Worm (Caenorhabditis elegans) whole organism, L4 larva: ENCODE measurements around the gene sra-34.

Experiments used
- F37D6.2 ChIP-seq: sonication (generic microtip); optimal IDR thresholded peaks from 2 replicates; lab custom pipeline; 2016; ENCODE audit warnings: mild to moderate bottlenecking, missing genetic modification characterization, missing compliant biosample characterization
- F44E2.7 ChIP-seq: fragments of 200-800 bp; sonication (Bioruptor generic); IDR thresholded peaks from 2 replicates; pipeline ENCODE4 v2.1.2; 2022; ENCODE audit warnings: missing genetic modification characterization, missing compliant biosample characterization
- T20F7.1 ChIP-seq: fragments of 200-800 bp; sonication (Bioruptor generic); optimal IDR thresholded peaks from 2 replicates; lab custom pipeline; 2018; ENCODE audit warnings: mild to moderate bottlenecking, missing genetic modification characterization, missing compliant biosample characterization
- Y105C5A.15 ChIP-seq: fragments of 200-800 bp; sonication (Bioruptor generic); IDR thresholded peaks from 2 replicates; pipeline ENCODE4 v1.3.6; 2022; ENCODE audit warnings: missing genetic modification characterization, missing compliant biosample characterization
- aha-1 ChIP-seq: fragments of 150-350 bp; peaks from one replicate; lab custom pipeline; 2014; ENCODE audit warnings: missing biosample characterization, missing genetic modification characterization
- arid-1 ChIP-seq: fragments of 200-800 bp; sonication (Bioruptor generic); conservative IDR thresholded peaks from 2 replicates; pipeline ENCODE4 v1.3.6; 2022; ENCODE audit warnings: missing genetic modification reagents, missing genetic modification characterization, missing compliant biosample characterization
- ceh-20 ChIP-seq: fragments of 200-800 bp; sonication (Bioruptor generic); IDR thresholded peaks from 2 replicates; pipeline ENCODE4 v1.3.6; 2022; ENCODE audit warnings: missing genetic modification reagents, missing genetic modification characterization, missing compliant biosample characterization
- ceh-32 ChIP-seq: sonication (generic microtip); optimal IDR thresholded peaks from 2 replicates; lab custom pipeline; 2016; ENCODE audit warnings: mild to moderate bottlenecking, missing genetic modification characterization, missing compliant biosample characterization; ENCODE audit not compliant: poor library complexity
- ces-1 ChIP-seq: fragments of 150-350 bp; sonication (generic microtip); optimal IDR thresholded peaks from 4 replicates; lab custom pipeline; 2014; ENCODE audit warnings: missing biosample characterization, missing genetic modification reagents, missing genetic modification characterization
- ctbp-1 ChIP-seq: fragments of 200-800 bp; sonication (Bioruptor generic); IDR thresholded peaks from 2 replicates; pipeline ENCODE4 v1.3.6; 2022; ENCODE audit warnings: missing genetic modification reagents, missing genetic modification characterization, missing compliant biosample characterization
- daf-16 ChIP-seq, 3 experiments: sonication (generic microtip); optimal IDR thresholded peaks; 2 replicates each; lab custom pipeline; 2016 to 2017; ENCODE audit warnings: missing genetic modification characterization in 3 of 3, missing genetic modification reagents in 3 of 3, mild to moderate bottlenecking in 2 of 3, missing compliant biosample characterization in 2 of 3, missing biosample characterization in 1 of 3, moderate library complexity in 1 of 3
- dpl-1 ChIP-seq: fragments of 150-350 bp; optimal IDR thresholded peaks from 2 replicates; lab custom pipeline; 2014; ENCODE audit warnings: missing biosample characterization, missing genetic modification reagents, missing genetic modification characterization
- duxl-1 ChIP-seq: sonication (generic microtip); optimal IDR thresholded peaks from 2 replicates; lab custom pipeline; 2016; ENCODE audit warnings: mild to moderate bottlenecking, missing genetic modification characterization, moderate library complexity, missing compliant biosample characterization; ENCODE audit not compliant: poor library complexity
- dve-1 ChIP-seq: sonication (generic microtip); optimal IDR thresholded peaks from 2 replicates; lab custom pipeline; 2017; ENCODE audit warnings: antibody characterized with exemption, mild to moderate bottlenecking, missing genetic modification characterization, missing compliant biosample characterization; ENCODE audit not compliant: insufficient read depth
- hif-1 ChIP-seq, 2 experiments: sonication (generic microtip); optimal IDR thresholded peaks; 2 replicates each; lab custom pipeline; 2016 to 2017; ENCODE audit warnings: missing compliant biosample characterization in 2 of 2, missing genetic modification characterization in 2 of 2, missing genetic modification reagents in 2 of 2, missing genotype in 2 of 2, mild to moderate bottlenecking in 1 of 2
- hlh-11 ChIP-seq: fragments of 200-800 bp; sonication (Bioruptor generic); optimal IDR thresholded peaks from 2 replicates; lab custom pipeline; 2018; ENCODE audit warnings: mild to moderate bottlenecking, missing genetic modification characterization, missing compliant biosample characterization
- hlh-30 ChIP-seq: sonication (generic microtip); optimal IDR thresholded peaks from 2 replicates; lab custom pipeline; 2017; ENCODE audit warnings: antibody characterized with exemption, mild to moderate bottlenecking, missing genetic modification characterization, missing compliant biosample characterization; ENCODE audit not compliant: insufficient read depth
- hmg-1.1 ChIP-seq: fragments of 200-800 bp; sonication (Bioruptor generic); IDR thresholded peaks from 2 replicates; pipeline ENCODE4 v1.3.6; 2022; ENCODE audit warnings: missing genetic modification reagents, missing genetic modification characterization, missing compliant biosample characterization
- lim-7 ChIP-seq: fragments of 200-800 bp; sonication (Bioruptor generic); IDR thresholded peaks from 2 replicates; pipeline ENCODE4 v1.3.6; 2022; ENCODE audit warnings: missing genetic modification characterization, missing compliant biosample characterization
- lin-1 ChIP-seq: fragments of 200-800 bp; sonication (Bioruptor generic); IDR thresholded peaks from 2 replicates; pipeline ENCODE4 v1.3.6; 2022; ENCODE audit warnings: missing genetic modification reagents, missing genetic modification characterization, missing compliant biosample characterization
- lin-13 ChIP-seq: fragments of 150-350 bp; optimal IDR thresholded peaks from 2 replicates; lab custom pipeline; 2014; ENCODE audit warnings: missing biosample characterization, missing genetic modification reagents, missing genetic modification characterization
- lin-29 ChIP-seq: fragments of 200-800 bp; sonication (Bioruptor generic); IDR thresholded peaks from 2 replicates; pipeline ENCODE4 v1.3.6; 2022; ENCODE audit warnings: missing genetic modification reagents, missing genetic modification characterization, missing compliant biosample characterization
- lin-38 ChIP-seq: fragments of 200-800 bp; sonication (Bioruptor generic); IDR thresholded peaks from 2 replicates; pipeline ENCODE4 v1.3.6; 2022; ENCODE audit warnings: missing genetic modification reagents, missing genetic modification characterization, missing compliant biosample characterization
- lsy-2 ChIP-seq, 2 experiments: fragments of 150-350 bp in 1 of 2; sonication (generic microtip) in 1 of 2; optimal IDR thresholded peaks; 2 replicates each; lab custom pipeline; 2014 to 2017; ENCODE audit warnings: missing biosample characterization in 2 of 2, missing genetic modification characterization in 2 of 2
- madf-9 ChIP-seq: fragments of 200-800 bp; sonication (Bioruptor generic); conservative IDR thresholded peaks from 2 replicates; pipeline ENCODE4 v1.3.6; 2022; ENCODE audit warnings: missing genetic modification reagents, missing genetic modification characterization, missing compliant biosample characterization
- mdl-1 ChIP-seq, 2 experiments: fragments of 150-350 bp in 1 of 2; sonication (generic microtip) in 1 of 2; optimal IDR thresholded peaks; 2 replicates each; lab custom pipeline; 2014 to 2017; ENCODE audit warnings: missing biosample characterization in 2 of 2, missing genetic modification characterization in 2 of 2
- mep-1 ChIP-seq: fragments of 150-350 bp; sonication (generic microtip); optimal IDR thresholded peaks from 3 replicates; lab custom pipeline; 2014; ENCODE audit warnings: missing biosample characterization, missing genetic modification characterization
- mes-2 ChIP-seq: sonication (generic microtip); optimal IDR thresholded peaks from 2 replicates; lab custom pipeline; 2016; ENCODE audit warnings: missing genotype, mild to moderate bottlenecking, missing genetic modification characterization, missing compliant biosample characterization; ENCODE audit not compliant: poor library complexity, severe bottlenecking
- mxl-3 ChIP-seq: fragments of 200-800 bp; sonication (Bioruptor generic); optimal IDR thresholded peaks from 2 replicates; lab custom pipeline; 2018; ENCODE audit warnings: mild to moderate bottlenecking, missing genetic modification characterization, missing compliant biosample characterization
- nhr-11 ChIP-seq: fragments of 150-350 bp; optimal IDR thresholded peaks from 2 replicates; lab custom pipeline; 2014; ENCODE audit warnings: missing biosample characterization, missing genetic modification characterization
- nhr-28 ChIP-seq: fragments of 150-350 bp; optimal IDR thresholded peaks from 2 replicates; lab custom pipeline; 2014; ENCODE audit warnings: missing biosample characterization, missing genetic modification characterization
- pha-4 ChIP-seq, 2 experiments: fragments of 150-350 bp in 1 of 2; fragments of 200-800 bp in 1 of 2; sonication (Bioruptor generic) in 1 of 2; IDR thresholded peaks in 1 of 2; optimal IDR thresholded peaks in 1 of 2; 2 replicates each; pipeline versions ENCODE4 v1.3.6 to Lab custom; 2014 to 2022; ENCODE audit warnings: missing genetic modification characterization in 2 of 2, missing genetic modification reagents in 2 of 2, missing biosample characterization in 1 of 2, missing compliant biosample characterization in 1 of 2
- pqm-1 ChIP-seq: sonication (generic microtip); optimal IDR thresholded peaks from 2 replicates; lab custom pipeline; 2017; ENCODE audit warnings: missing biosample characterization, missing genetic modification characterization
- rbr-2 ChIP-seq: sonication (generic microtip); optimal IDR thresholded peaks from 2 replicates; lab custom pipeline; 2016; ENCODE audit warnings: missing genotype, missing genetic modification characterization, missing compliant biosample characterization
- sdz-12 ChIP-seq: fragments of 200-800 bp; sonication (Bioruptor generic); optimal IDR thresholded peaks from 2 replicates; lab custom pipeline; 2018; ENCODE audit warnings: mild to moderate bottlenecking, missing genetic modification characterization, missing compliant biosample characterization
- snpc-1.2 ChIP-seq: fragments of 200-800 bp; sonication (Bioruptor generic); IDR thresholded peaks from 2 replicates; pipeline ENCODE4 v1.3.6; 2022; ENCODE audit warnings: missing genetic modification reagents, missing genetic modification characterization, missing compliant biosample characterization
- spr-3 ChIP-seq: fragments of 200-800 bp; sonication (Bioruptor generic); optimal IDR thresholded peaks from 2 replicates; lab custom pipeline; 2018; ENCODE audit warnings: mild to moderate bottlenecking, missing genetic modification characterization, missing compliant biosample characterization
- tra-1 ChIP-seq: fragments of 200-800 bp; sonication (Bioruptor generic); IDR thresholded peaks from 2 replicates; pipeline ENCODE4 v1.3.6; 2022; ENCODE audit warnings: missing genetic modification reagents, missing genetic modification characterization, missing compliant biosample characterization
- unc-39 ChIP-seq: sonication (generic microtip); optimal IDR thresholded peaks from 2 replicates; lab custom pipeline; 2017; ENCODE audit warnings: missing biosample characterization, missing genetic modification characterization
- unc-62 ChIP-seq, 3 experiments: fragments of 150-350 bp in 1 of 3; sonication (generic microtip); optimal IDR thresholded peaks in 2 of 3; peaks in 1 of 3; 1 replicate in 1 of 3; 2 replicates in 2 of 3; lab custom pipeline; 2014 to 2017; ENCODE audit warnings: missing biosample characterization in 3 of 3, missing genetic modification characterization in 3 of 3, missing genetic modification reagents in 3 of 3, missing genotype in 1 of 3
- zag-1 ChIP-seq: fragments of 150-350 bp; optimal IDR thresholded peaks from 2 replicates; lab custom pipeline; 2014; ENCODE audit warnings: missing biosample characterization, missing genetic modification characterization
- zfp-3 ChIP-seq: fragments of 200-800 bp; sonication (Bioruptor generic); conservative IDR thresholded peaks from 2 replicates; pipeline ENCODE4 v1.3.6; 2022; ENCODE audit warnings: missing genetic modification reagents, missing genetic modification characterization, missing compliant biosample characterization
- ztf-7 ChIP-seq: fragments of 150-350 bp; optimal IDR thresholded peaks from 2 replicates; lab custom pipeline; 2014; ENCODE audit warnings: missing biosample characterization, missing genetic modification characterization

sra-34 gene

DNA sequence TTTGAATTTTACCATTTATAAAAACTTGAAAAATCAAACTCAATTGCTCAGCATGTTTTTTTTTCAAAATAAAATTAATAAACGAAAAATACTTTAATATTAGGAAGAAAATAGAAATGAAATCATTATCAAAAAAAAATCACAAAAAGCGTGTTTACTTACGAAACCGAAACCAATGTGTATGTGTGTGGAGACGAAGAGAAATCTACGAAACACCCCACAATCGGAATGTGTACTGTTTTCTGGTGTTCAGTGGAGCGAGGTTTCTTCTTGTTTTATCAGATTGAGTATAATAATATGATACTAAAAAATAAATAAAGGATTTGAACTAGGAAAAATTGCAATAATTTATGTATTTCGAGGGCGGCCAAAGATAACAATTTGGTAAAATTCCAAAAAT is 35.8 kb downstream of the sra-34 start (continued):
- TF ChIP-seq lim-7 (GFP tag; lab: Robert Waterston, UW) (no peak), daf-16 (GFP tag; optimal IDR thresholded peaks at IDR 0.05; lab: Kevin White, UChicago) (no peak), daf-16 (tag; optimal IDR thresholded peaks at IDR 0.05; lab: Kevin White, UChicago) (peak; percentile 98), pha-4 (GFP tag; IDR thresholded peaks at IDR 0.05; lab: Robert Waterston, UW) (no peak), pha-4 (tag; optimal IDR thresholded peaks at IDR 0.05; lab: Kevin White, UChicago) (peak; percentile 70), nhr-28 (tag; lab: Kevin White, UChicago) (peak; percentile 84), duxl-1 (tag; lab: Kevin White, UChicago) (no peak), F44E2.7 (GFP tag; lab: Robert Waterston, UW) (no peak), zfp-3 (GFP tag; lab: Robert Waterston, UW) (no peak), pqm-1 (tag; lab: Kevin White, UChicago) (peak; percentile 44), spr-3 (no peak), tra-1 (no peak), mes-2 (peak; percentile 48), ztf-7 (tag; lab: Kevin White, UChicago) (peak; percentile 15)

DNA sequence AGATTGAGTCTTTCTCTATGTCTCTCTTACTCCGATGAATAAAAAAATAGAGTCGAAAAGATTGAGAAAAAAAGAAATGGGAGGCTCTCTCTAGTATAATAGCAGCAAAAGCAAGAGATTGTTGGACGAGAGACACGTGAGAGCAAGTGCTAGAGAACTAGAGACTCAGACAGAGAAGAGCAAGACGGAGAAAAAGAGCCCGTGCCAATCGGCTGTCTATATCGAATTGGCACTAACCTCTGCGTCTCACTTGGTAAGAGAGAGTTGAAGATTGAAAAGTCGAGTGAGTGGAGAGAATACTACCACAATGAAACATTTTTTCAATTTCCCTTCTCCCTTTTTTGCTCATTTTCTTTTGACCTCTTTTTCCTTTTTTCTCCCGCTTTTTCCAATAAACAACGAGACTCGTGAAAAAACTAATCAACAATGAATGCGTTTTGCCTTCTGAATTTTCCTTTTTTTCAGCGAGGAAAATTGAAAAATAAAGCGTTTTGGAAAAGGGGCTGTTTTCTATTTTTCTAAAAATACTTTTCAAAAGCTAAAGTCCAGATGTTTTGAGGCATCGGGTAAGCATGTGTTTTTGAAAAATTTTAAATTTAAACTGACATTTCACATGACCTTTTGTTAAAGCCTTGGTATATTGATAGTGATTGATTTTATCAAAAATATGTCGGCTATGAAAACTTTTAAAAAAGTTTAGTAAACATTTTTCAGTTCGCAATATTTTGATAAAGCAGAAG is 36.7 kb downstream of the sra-34 start:
- peak; percentile 40; the same call in 1 of the 2 replicates for TF ChIP-seq ceh-20 (GFP tag; lab: Robert Waterston, UW)
- TF ChIP-seq zfp-3 (GFP tag; lab: Robert Waterston, UW), result no peak
- TF ChIP-seq mdl-1 (tag; optimal IDR thresholded peaks at IDR 0.05; lab: Kevin White, UChicago), result peak in 1 of 2 experiments; percentile 82
- TF ChIP-seq aha-1 (tag; lab: Kevin White, UChicago), result peak; percentile 60
- no peak for TF ChIP-seq Y105C5A.15 (GFP tag; lab: Robert Waterston, UW)
- TF ChIP-seq hmg-1.1 (GFP tag; lab: Robert Waterston, UW), result peak; percentile 70; the same call in 1 of the 2 replicates
- no peak for TF ChIP-seq lin-29 (GFP tag; lab: Robert Waterston, UW)
- TF ChIP-seq hlh-11, result peak; percentile 70
- TF ChIP-seq F37D6.2 (tag; lab: Kevin White, UChicago), result peak; percentile 28
- TF ChIP-seq unc-62 (GFP tag; optimal IDR thresholded peaks at IDR 0.05 in 1 of 2; lab: Kevin White, UChicago), result peak in 1 of 2 experiments; percentile 93
- no peak for TF ChIP-seq unc-62 (tag; optimal IDR thresholded peaks at IDR 0.05; lab: Kevin White, UChicago)
- peak; percentile 74 for TF ChIP-seq rbr-2 (tag; lab: Kevin White, UChicago)
- TF ChIP-seq hif-1 (tag; optimal IDR thresholded peaks at IDR 0.05; lab: Kevin White, UChicago), result peak in 1 of 2 experiments; percentile 49
- TF ChIP-seq unc-39 (tag; lab: Kevin White, UChicago), result no peak
- peak; percentile 63 for TF ChIP-seq mep-1 (tag; lab: Kevin White, UChicago)
- TF ChIP-seq zag-1 (tag; lab: Kevin White, UChicago), result no peak
- TF ChIP-seq snpc-1.2 (GFP tag; lab: Robert Waterston, UW), result no peak
- no peak for TF ChIP-seq sdz-12
- TF ChIP-seq lin-1 (GFP tag; lab: Robert Waterston, UW), result 0 out of 2 replicates have a peak, but pooled peaks have one; percentile 44
- no peak for TF ChIP-seq madf-9 (GFP tag; lab: Robert Waterston, UW)
- TF ChIP-seq lin-13 (GFP tag; lab: Kevin White, UChicago), result peak; percentile 23
- TF ChIP-seq ztf-7 (tag; lab: Kevin White, UChicago), result peak; percentile 12
- TF ChIP-seq nhr-11, result peak; percentile 75
- peak; percentile 53 for TF ChIP-seq dve-1 (tag; lab: Kevin White, UChicago)
- TF ChIP-seq ces-1 (GFP tag; lab: Kevin White, UChicago), result peak; percentile 46
- TF ChIP-seq ceh-32 (tag; lab: Kevin White, UChicago), result no peak
- peak; percentile 90 for TF ChIP-seq hlh-30
- peak; percentile 46 for TF ChIP-seq mxl-3 (GFP tag; lab: Kevin White, UChicago)
- TF ChIP-seq lim-7 (GFP tag; lab: Robert Waterston, UW), result no peak
- peak; percentile 64; the same call in 1 of the 2 replicates for TF ChIP-seq ctbp-1 (GFP tag; lab: Robert Waterston, UW)
- TF ChIP-seq T20F7.1 (GFP tag; lab: Kevin White, UChicago), result no peak
- peak; percentile 46 for TF ChIP-seq dpl-1 (GFP tag; lab: Kevin White, UChicago)
- peak; percentile 31 for TF ChIP-seq mes-2
- TF ChIP-seq pha-4 (GFP tag; IDR thresholded peaks at IDR 0.05; lab: Robert Waterston, UW), result peak; percentile 47; the same call in 1 of the 2 replicates
- TF ChIP-seq pha-4 (tag; optimal IDR thresholded peaks at IDR 0.05; lab: Kevin White, UChicago), result peak; percentile 8
- TF ChIP-seq arid-1 (GFP tag; lab: Robert Waterston, UW), result no peak
- peak; percentile 35 for TF ChIP-seq nhr-28 (tag; lab: Kevin White, UChicago)
- peak; percentile 73 to 76 for TF ChIP-seq lsy-2 (tag; optimal IDR thresholded peaks at IDR 0.05; lab: Kevin White, UChicago)
- TF ChIP-seq lin-38 (GFP tag; lab: Robert Waterston, UW), result peak; percentile 45
- TF ChIP-seq pqm-1 (tag; lab: Kevin White, UChicago), result peak; percentile 15
